Worm (Caenorhabditis elegans) whole organism, early embryonic: Measurements from ENCODE around the gene sup-26.

Source experiments
- B0310.2 ChIP-seq: sonication (generic microtip); optimal IDR thresholded peaks from 2 replicates; lab custom pipeline; 2016; ENCODE audit warnings: mild to moderate bottlenecking, missing genetic modification characterization, missing compliant biosample characterization
- F13C5.2 ChIP-seq: sonication (generic microtip); optimal IDR thresholded peaks from 2 replicates; lab custom pipeline; 2017; ENCODE audit warnings: mild to moderate bottlenecking, missing genetic modification characterization, inconsistent platforms, missing compliant biosample characterization
- aly-1 ChIP-seq: sonication (generic microtip); optimal IDR thresholded peaks from 2 replicates; lab custom pipeline; 2016; ENCODE audit warnings: missing genetic modification characterization, missing compliant biosample characterization
- ama-1 ChIP-seq: fragments of 150-350 bp; optimal IDR thresholded peaks from 2 replicates; lab custom pipeline; 2014
- ceh-13 ChIP-seq: fragments of 200-800 bp; sonication (Bioruptor generic); optimal IDR thresholded peaks from 2 replicates; lab custom pipeline; 2018; ENCODE audit warnings: mild to moderate bottlenecking, missing genetic modification characterization, missing compliant biosample characterization
- ceh-36 ChIP-seq: sonication (generic microtip); optimal IDR thresholded peaks from 2 replicates; lab custom pipeline; 2016; ENCODE audit warnings: missing genetic modification characterization, inconsistent platforms, missing compliant biosample characterization
- flt-1 ChIP-seq: fragments of 200-800 bp; sonication (Bioruptor generic); IDR thresholded peaks from 2 replicates; pipeline ENCODE4 v1.3.6; 2022; ENCODE audit warnings: missing genetic modification characterization, missing compliant biosample characterization
- hmbx-1 ChIP-seq: sonication (generic microtip); optimal IDR thresholded peaks from 2 replicates; lab custom pipeline; 2016; ENCODE audit warnings: mild to moderate bottlenecking, missing genetic modification characterization, missing compliant biosample characterization
- hnd-1 ChIP-seq: sonication (generic microtip); optimal IDR thresholded peaks from 2 replicates; lab custom pipeline; 2016; ENCODE audit warnings: missing genetic modification characterization, missing compliant biosample characterization
- pes-1 ChIP-seq: fragments of 200-800 bp; sonication (Bioruptor generic); IDR thresholded peaks from 2 replicates; pipeline ENCODE4 v1.3.6; 2022; ENCODE audit warnings: missing genetic modification reagents, missing genetic modification characterization, missing compliant biosample characterization
- scrt-1 ChIP-seq: fragments of 200-800 bp; sonication (Bioruptor generic); IDR thresholded peaks from 2 replicates; pipeline ENCODE4 v1.3.6; 2022; ENCODE audit warnings: missing genetic modification characterization, missing compliant biosample characterization
- sea-1 ChIP-seq: fragments of 200-800 bp; sonication (Bioruptor generic); conservative IDR thresholded peaks from 2 replicates; pipeline ENCODE4 v1.3.6; 2022; ENCODE audit warnings: missing genetic modification characterization, missing compliant biosample characterization
- tbx-11 ChIP-seq: fragments of 200-800 bp; sonication (Bioruptor generic); IDR thresholded peaks from 2 replicates; pipeline ENCODE4 v1.3.6; 2022; ENCODE audit warnings: missing genetic modification characterization, missing compliant biosample characterization
- tbx-37 ChIP-seq: fragments of 200-800 bp; sonication (Bioruptor generic); conservative IDR thresholded peaks from 2 replicates; pipeline ENCODE4 v1.3.6; 2022; ENCODE audit warnings: missing genetic modification reagents, missing genetic modification characterization, missing compliant biosample characterization

DNA sequence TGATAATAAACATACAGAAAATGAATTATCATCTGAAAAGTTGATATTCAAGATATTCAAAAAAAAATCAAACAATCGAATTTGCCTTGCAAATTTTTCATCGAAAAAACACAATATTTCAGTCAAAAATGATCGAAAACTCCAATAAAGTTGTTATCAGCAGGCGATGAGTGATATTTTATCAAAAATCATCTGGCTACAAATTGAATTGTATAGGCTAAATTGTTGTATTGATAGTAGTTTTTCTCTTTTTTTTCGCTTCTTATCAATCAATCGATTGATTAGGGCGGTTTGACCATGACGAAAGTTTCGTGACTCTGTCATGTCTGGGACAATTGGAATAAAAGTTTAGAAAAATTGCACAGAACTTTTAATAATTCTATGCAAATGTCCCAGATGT, 39.9 kb downstream of the sup-26 start:
- TF ChIP-seq ama-1 (lab: Kevin White, UChicago) (no peak), ceh-36 (no peak), F13C5.2 (tag; lab: Kevin White, UChicago) (no peak), tbx-37 (GFP tag; lab: Robert Waterston, UW) (no peak), tbx-11 (GFP tag; lab: Robert Waterston, UW) (no peak), ceh-13 (GFP tag; lab: Kevin White, UChicago) (no peak), scrt-1 (GFP tag; lab: Robert Waterston, UW) (no peak), flt-1 (GFP tag; lab: Robert Waterston, UW) (no peak), sea-1 (no peak), hnd-1 (tag; lab: Kevin White, UChicago) (no peak), B0310.2 (tag; lab: Kevin White, UChicago) (no peak), aly-1 (no peak), hmbx-1 (tag; lab: Kevin White, UChicago) (no peak), pes-1 (GFP tag; lab: Robert Waterston, UW) (no peak)
